Fruit fly (Drosophila melanogaster) whole organism, embryonic: ENCODE measurements around the gene CG32713.

Experiments used
- Atf6 ChIP-seq: fragments of 200-800 bp; sonication (Bioruptor generic); IDR thresholded peaks from 2 replicates; pipeline ENCODE4 v1.3.6; 2022; ENCODE audit warnings: missing biosample characterization, missing genetic modification characterization
- Bgb ChIP-seq: fragments of 200-800 bp; sonication (Bioruptor generic); IDR thresholded peaks from 2 replicates; pipeline ENCODE4 v1.3.6; 2022; ENCODE audit warnings: missing biosample characterization, missing genetic modification characterization; ENCODE audit not compliant: partially characterized antibody
- CG10147 ChIP-seq: fragments of 200-800 bp; sonication (Bioruptor generic); optimal IDR thresholded peaks from 2 replicates; lab custom pipeline; 2019; ENCODE audit warnings: missing biosample characterization, mild to moderate bottlenecking, missing genetic modification characterization, moderate library complexity
- CG12236 ChIP-seq: fragments of 200-800 bp; sonication (Bioruptor generic); optimal IDR thresholded peaks from 2 replicates; lab custom pipeline; 2016; ENCODE audit warnings: missing biosample characterization, missing genetic modification characterization
- CG1233 ChIP-seq: fragments of 200-800 bp; sonication (Bioruptor generic); optimal IDR thresholded peaks from 4 replicates; lab custom pipeline; 2018; ENCODE audit warnings: missing biosample characterization, mild to moderate bottlenecking, missing genetic modification characterization
- CG15696 ChIP-seq: fragments of 200-800 bp; sonication (Bioruptor generic); optimal IDR thresholded peaks from 2 replicates; lab custom pipeline; 2019; ENCODE audit warnings: missing biosample characterization, mild to moderate bottlenecking, missing genetic modification characterization, moderate library complexity
- CG1603 ChIP-seq: fragments of 200-800 bp; sonication (Bioruptor generic); optimal IDR thresholded peaks from 2 replicates; lab custom pipeline; 2019; ENCODE audit warnings: missing biosample characterization, mild to moderate bottlenecking, missing genetic modification characterization, moderate library complexity
- CG18476 ChIP-seq: fragments of 200-800 bp; sonication (Bioruptor generic); optimal IDR thresholded peaks from 2 replicates; lab custom pipeline; 2016; ENCODE audit warnings: missing biosample characterization, mild to moderate bottlenecking, missing genetic modification characterization
- CG2129 ChIP-seq: fragments of 200-800 bp; sonication (Bioruptor generic); IDR thresholded peaks from 2 replicates; pipeline ENCODE4 v1.3.6; 2022; ENCODE audit warnings: missing biosample characterization, missing genetic modification characterization; ENCODE audit not compliant: partially characterized antibody
- CG2199 ChIP-seq: fragments of 200-800 bp; sonication (Bioruptor generic); IDR thresholded peaks from 3 replicates; pipeline ENCODE4 v1.3.6; 2022; ENCODE audit warnings: missing biosample characterization, missing genetic modification characterization
- CG2875 ChIP-seq: fragments of 200-800 bp; sonication (Bioruptor generic); optimal IDR thresholded peaks from 2 replicates; lab custom pipeline; 2017; ENCODE audit warnings: missing biosample characterization, mild to moderate bottlenecking, missing genetic modification characterization, missing genetic modification reagents
- CG32772 ChIP-seq: fragments of 200-800 bp; sonication (Bioruptor generic); IDR thresholded peaks from 2 replicates; pipeline ENCODE4 v1.3.6; 2022; ENCODE audit warnings: missing biosample characterization, missing genetic modification characterization
- CG34422 ChIP-seq: fragments of 200-800 bp; sonication (Bioruptor generic); IDR thresholded peaks from 3 replicates; pipeline ENCODE4 v1.3.6; 2022; ENCODE audit warnings: missing biosample characterization, missing genetic modification characterization
- CG3847 ChIP-seq: fragments of 200-800 bp; sonication (Bioruptor generic); IDR thresholded peaks from 2 replicates; pipeline ENCODE4 v1.3.6; 2022; ENCODE audit warnings: missing biosample characterization, missing genetic modification characterization
- CG8281 ChIP-seq: fragments of 200-800 bp; sonication (Bioruptor generic); optimal IDR thresholded peaks from 2 replicates; lab custom pipeline; 2018; ENCODE audit warnings: missing biosample characterization, mild to moderate bottlenecking, missing genetic modification characterization, moderate library complexity
- CG9797 ChIP-seq: fragments of 200-800 bp; sonication (Bioruptor generic); optimal IDR thresholded peaks from 3 replicates; lab custom pipeline; 2018; ENCODE audit warnings: missing biosample characterization, mild to moderate bottlenecking, missing genetic modification characterization
- CG9932 ChIP-seq: fragments of 200-800 bp; sonication (Bioruptor generic); IDR thresholded peaks from 2 replicates; pipeline ENCODE4 v1.3.6; 2022; ENCODE audit warnings: missing biosample characterization, missing genetic modification characterization
- CTCF ChIP-seq: fragments of 200-800 bp; sonication (Bioruptor generic); optimal IDR thresholded peaks from 2 replicates; lab custom pipeline; 2017; ENCODE audit warnings: missing biosample characterization, mild to moderate bottlenecking, missing genetic modification characterization, moderate library complexity
- Dll ChIP-seq: fragments of 200-800 bp; sonication (Bioruptor generic); IDR thresholded peaks from 4 replicates; pipeline ENCODE4 v1.3.6; 2022; ENCODE audit warnings: missing biosample characterization, missing genetic modification characterization; ENCODE audit not compliant: partially characterized antibody
- Dref ChIP-seq: fragments of 200-800 bp; sonication (Bioruptor generic); IDR thresholded peaks from 2 replicates; pipeline ENCODE4 v1.3.6; 2022; ENCODE audit warnings: missing biosample characterization, missing genetic modification characterization
- E2f2 ChIP-seq: fragments of 200-800 bp; sonication (Bioruptor generic); IDR thresholded peaks from 2 replicates; pipeline ENCODE4 v1.3.6; 2022; ENCODE audit warnings: missing biosample characterization, missing genetic modification characterization
- Ets97D ChIP-seq: fragments of 200-800 bp; sonication (Bioruptor generic); optimal IDR thresholded peaks from 3 replicates; lab custom pipeline; 2016; ENCODE audit warnings: missing biosample characterization, missing genetic modification characterization
- HmgZ ChIP-seq: fragments of 200-800 bp; sonication (Bioruptor generic); optimal IDR thresholded peaks from 2 replicates; lab custom pipeline; 2018; ENCODE audit warnings: missing biosample characterization, mild to moderate bottlenecking, missing genetic modification characterization
- MBD-R2 ChIP-seq: fragments of 200-800 bp; sonication (Bioruptor generic); IDR thresholded peaks from 2 replicates; pipeline ENCODE4 v1.3.6; 2022; ENCODE audit warnings: missing biosample characterization, missing genetic modification characterization
- MESR4 ChIP-seq: fragments of 200-800 bp; sonication (Bioruptor generic); optimal IDR thresholded peaks from 2 replicates; lab custom pipeline; 2018; ENCODE audit warnings: missing biosample characterization, mild to moderate bottlenecking, missing genetic modification characterization, moderate library complexity
- Nf-YB ChIP-seq: fragments of 200-800 bp; sonication (Bioruptor generic); optimal IDR thresholded peaks from 3 replicates; lab custom pipeline; 2019; ENCODE audit warnings: missing biosample characterization, mild to moderate bottlenecking, missing genetic modification characterization, moderate library complexity
- PHDP ChIP-seq: fragments of 200-800 bp; sonication (Bioruptor generic); optimal IDR thresholded peaks from 3 replicates; lab custom pipeline; 2018; ENCODE audit warnings: missing biosample characterization, mild to moderate bottlenecking, missing genetic modification characterization, moderate library complexity
- Spps ChIP-seq: fragments of 200-800 bp; sonication (Bioruptor generic); optimal IDR thresholded peaks from 2 replicates; lab custom pipeline; 2018; ENCODE audit warnings: missing biosample characterization, mild to moderate bottlenecking, missing genetic modification characterization
- Trl ChIP-seq, 3 experiments: fragments of >200 bp in 2 of 3; fragments of 200-800 bp in 1 of 3; sonication (Bioruptor generic) in 1 of 3; optimal IDR thresholded peaks; 2 replicates in 1 of 3; 3 replicates in 2 of 3; lab custom pipeline; 2016 to 2017; ENCODE audit warnings: missing biosample characterization in 1 of 3, missing genetic modification characterization in 1 of 3
- YL-1 ChIP-seq: fragments of 200-800 bp; sonication (Bioruptor generic); optimal IDR thresholded peaks from 3 replicates; lab custom pipeline; 2017; ENCODE audit warnings: missing biosample characterization, mild to moderate bottlenecking, missing genetic modification characterization
- cg ChIP-seq: fragments of 200-800 bp; sonication (Bioruptor generic); optimal IDR thresholded peaks from 3 replicates; lab custom pipeline; 2019; ENCODE audit warnings: missing biosample characterization, mild to moderate bottlenecking, missing genetic modification characterization, moderate library complexity
- crp ChIP-seq, 2 experiments: fragments of 200-800 bp; sonication (Bioruptor generic); optimal IDR thresholded peaks; 2 replicates in 1 of 2; 3 replicates in 1 of 2; lab custom pipeline; 2017; ENCODE audit warnings: missing biosample characterization in 2 of 2, missing genetic modification characterization in 2 of 2, mild to moderate bottlenecking in 1 of 2, moderate library complexity in 1 of 2
- dm ChIP-seq: fragments of 200-800 bp; sonication (Bioruptor generic); optimal IDR thresholded peaks from 3 replicates; lab custom pipeline; 2016; ENCODE audit warnings: missing biosample characterization, missing genetic modification characterization
- esg ChIP-seq: fragments of 200-800 bp; sonication (Bioruptor generic); conservative IDR thresholded peaks from 2 replicates; pipeline ENCODE4 v1.3.6; 2022; ENCODE audit warnings: missing biosample characterization, missing genetic modification characterization
- ewg ChIP-seq: fragments of 200-800 bp; sonication (Bioruptor generic); optimal IDR thresholded peaks from 3 replicates; lab custom pipeline; 2017; ENCODE audit warnings: mild to moderate bottlenecking, missing biosample characterization, missing genetic modification reagents, missing genetic modification characterization
- hkb ChIP-seq, 2 experiments: fragments of 200-800 bp in 1 of 2; fragments of >200 bp in 1 of 2; sonication (Bioruptor generic) in 1 of 2; IDR thresholded peaks in 1 of 2; optimal IDR thresholded peaks in 1 of 2; 2 replicates each; pipeline versions ENCODE4 v1.3.6 to Lab custom; 2017 to 2022; ENCODE audit warnings: missing biosample characterization in 1 of 2, missing genetic modification characterization in 1 of 2
- knrl ChIP-seq: fragments of 200-800 bp; sonication (Bioruptor generic); IDR thresholded peaks from 3 replicates; pipeline ENCODE4 v1.3.6; 2022; ENCODE audit warnings: missing biosample characterization, missing genetic modification characterization; ENCODE audit not compliant: partially characterized antibody
- prd ChIP-seq, 3 experiments: fragments of >200 bp in 2 of 3; fragments of 200-800 bp in 1 of 3; sonication (Bioruptor generic) in 1 of 3; optimal IDR thresholded peaks in 2 of 3; IDR thresholded peaks in 1 of 3; 2 replicates in 2 of 3; 3 replicates in 1 of 3; pipeline versions ENCODE4 v1.3.6 to Lab custom; 2017 to 2022; ENCODE audit warnings: missing biosample characterization in 1 of 3, missing genetic modification characterization in 1 of 3
- row ChIP-seq: fragments of 200-800 bp; sonication (Bioruptor generic); IDR thresholded peaks from 3 replicates; pipeline ENCODE4 v1.3.6; 2022; ENCODE audit warnings: missing biosample characterization, missing genetic modification characterization
- sens ChIP-seq: fragments of 200-800 bp; sonication (Bioruptor generic); peaks from one replicate; lab custom pipeline; 2016; ENCODE audit warnings: missing biosample characterization, missing genetic modification characterization
- slbo ChIP-seq: fragments of 200-800 bp; sonication (Bioruptor generic); IDR thresholded peaks from 2 replicates; pipeline ENCODE4 v1.3.6; 2022; ENCODE audit warnings: missing biosample characterization, missing genetic modification characterization
- sob ChIP-seq: fragments of 200-800 bp; sonication (Bioruptor generic); IDR thresholded peaks from 2 replicates; pipeline ENCODE4 v1.3.6; 2022; ENCODE audit warnings: missing biosample characterization, missing genetic modification characterization
- toy ChIP-seq: fragments of 200-800 bp; sonication (Bioruptor generic); IDR thresholded peaks from 2 replicates; pipeline ENCODE4 v1.3.6; 2022; ENCODE audit warnings: missing biosample characterization, missing genetic modification characterization
- vfl ChIP-seq: fragments of 200-800 bp; sonication (Bioruptor generic); optimal IDR thresholded peaks from 2 replicates; lab custom pipeline; 2016; ENCODE audit warnings: missing biosample characterization, missing genetic modification characterization

Gene CG32713

dm6 chrX:8437285-8438110, 19.9 kb downstream of the CG32713 start, which contains the start of gene Miga (continued):
- TF ChIP-seq row (GFP tag; lab: Robert Waterston, UW) (no peak), cg (peak; percentile 75), esg (no peak), CG12236 (GFP tag; lab: Kevin White, UChicago) (no peak), CG2199 (GFP tag; lab: Robert Waterston, UW) (no peak), Bgb (GFP tag; lab: Robert Waterston, UW) (no peak), Spps (tag; lab: Kevin White, UChicago) (no peak), CG1233 (GFP tag; lab: Kevin White, UChicago) (no peak)

dm6 chrX:8436656-8437284, 20.7 kb downstream of the CG32713 start, which contains the start of gene CG1440:
CG1440 (plus strand) TSS chrX:8437057.
- peak; percentile 75 for TF ChIP-seq MBD-R2 (GFP tag; lab: Robert Waterston, UW)
- TF ChIP-seq knrl (GFP tag; lab: Robert Waterston, UW), result peak; percentile 11; the same call in 1 of the 3 replicates
- TF ChIP-seq hkb (optimal IDR thresholded peaks at IDR 0.05; lab: Kevin White, UChicago), result no peak
- peak; percentile 47; the same call in 1 of the 2 replicates for TF ChIP-seq hkb (GFP tag; IDR thresholded peaks at IDR 0.05; lab: Robert Waterston, UW)
- TF ChIP-seq MESR4 (GFP tag; lab: Kevin White, UChicago), result peak; percentile 42
- TF ChIP-seq CG34422 (GFP tag; lab: Robert Waterston, UW), result 0 out of 3 replicates have a peak, but pooled peaks have one; percentile 40
- TF ChIP-seq CTCF (GFP tag; lab: Kevin White, UChicago), result no peak
- peak; percentile 33 for TF ChIP-seq YL-1 (GFP tag; lab: Kevin White, UChicago)
- TF ChIP-seq CG8281 (tag; lab: Kevin White, UChicago), result no peak
- TF ChIP-seq prd (optimal IDR thresholded peaks at IDR 0.05; lab: Kevin White, UChicago), result no peak
- TF ChIP-seq prd (GFP tag; IDR thresholded peaks at IDR 0.05; lab: Robert Waterston, UW), result 0 out of 3 replicates have a peak, but pooled peaks have one; percentile 29
- 0 out of 2 replicates have a peak, but pooled peaks have one; percentile 42 for TF ChIP-seq CG9932
- TF ChIP-seq CG2129, result no peak
- TF ChIP-seq CG32772, result peak; percentile 35; the same call in 1 of the 2 replicates
- no peak for TF ChIP-seq Nf-YB (GFP tag; lab: Kevin White, UChicago)
- TF ChIP-seq CG15696 (tag; lab: Kevin White, UChicago), result peak; percentile 34
- TF ChIP-seq CG3847, result peak; percentile 45; the same call in 1 of the 2 replicates
- peak; percentile 69 for TF ChIP-seq CG1603 (tag; lab: Kevin White, UChicago)
- peak; percentile 40 for TF ChIP-seq CG10147 (GFP tag; lab: Kevin White, UChicago)
- TF ChIP-seq Ets97D, result peak; percentile 84
- no peak for TF ChIP-seq Dref (GFP tag; lab: Robert Waterston, UW)
- no peak for TF ChIP-seq Trl (optimal IDR thresholded peaks at IDR 0.05; lab: Kevin White, UChicago)
- TF ChIP-seq Trl (GFP tag; optimal IDR thresholded peaks at IDR 0.05; lab: Kevin White, UChicago), result peak; percentile 10
- peak; percentile 86 for TF ChIP-seq sens (GFP tag; lab: Kevin White, UChicago)
- peak; percentile 48 for TF ChIP-seq PHDP (tag; lab: Kevin White, UChicago)
- TF ChIP-seq E2f2 (GFP tag; lab: Robert Waterston, UW), result peak; percentile 70
- TF ChIP-seq vfl (GFP tag; lab: Kevin White, UChicago), result no peak
- TF ChIP-seq CG9797 (GFP tag; lab: Kevin White, UChicago), result peak; percentile 88
- TF ChIP-seq crp (GFP tag; optimal IDR thresholded peaks at IDR 0.05; lab: Kevin White, UChicago), result peak; percentile 19 to 92
- peak; percentile 9 for TF ChIP-seq CG18476 (GFP tag; lab: Kevin White, UChicago)
- TF ChIP-seq slbo, result peak; percentile 33; the same call in 1 of the 2 replicates
- TF ChIP-seq CG2875 (GFP tag; lab: Kevin White, UChicago), result no peak
- 0 out of 2 replicates have a peak, but pooled peaks have one; percentile 34 for TF ChIP-seq sob (GFP tag; lab: Robert Waterston, UW)
- TF ChIP-seq HmgZ (tag; lab: Kevin White, UChicago), result peak; percentile 1
- TF ChIP-seq dm (GFP tag; lab: Kevin White, UChicago), result peak; percentile 32
- peak; percentile 3; the same call in 1 of the 4 replicates for TF ChIP-seq Dll
- TF ChIP-seq toy (GFP tag; lab: Robert Waterston, UW), result no peak
- TF ChIP-seq Atf6 (GFP tag; lab: Robert Waterston, UW), result 0 out of 2 replicates have a peak, but pooled peaks have one; percentile 5
- no peak for TF ChIP-seq ewg
